Fruit fly (Drosophila melanogaster) whole organism, embryonic: Measurements from ENCODE around the gene prt.
A peak's percentile ranks its signal among the peaks of the same experiment; 100 is the strongest.

ENCODE experiments used
- Ada2b ChIP-seq: fragments of 200-800 bp; sonication (Bioruptor generic); IDR thresholded peaks from 2 replicates; pipeline ENCODE4 v1.3.6; 2022; ENCODE audit warnings: missing biosample characterization, missing genetic modification characterization
- CG10565 ChIP-seq: fragments of 200-800 bp; sonication (Bioruptor generic); optimal IDR thresholded peaks from 3 replicates; lab custom pipeline; 2016; ENCODE audit warnings: missing biosample characterization, mild to moderate bottlenecking, missing genetic modification characterization
- CG12104 ChIP-seq: fragments of 200-800 bp; sonication (Bioruptor generic); optimal IDR thresholded peaks from 3 replicates; lab custom pipeline; 2016; ENCODE audit warnings: missing biosample characterization, missing genetic modification characterization
- CG13287 ChIP-seq: fragments of 200-800 bp; sonication (Bioruptor generic); IDR thresholded peaks from 2 replicates; pipeline ENCODE4 v1.3.6; 2022; ENCODE audit warnings: missing biosample characterization, missing genetic modification characterization; ENCODE audit not compliant: partially characterized antibody
- CG13296 ChIP-seq: fragments of 200-800 bp; sonication (Bioruptor generic); optimal IDR thresholded peaks from 3 replicates; lab custom pipeline; 2018; ENCODE audit warnings: missing biosample characterization, mild to moderate bottlenecking, missing genetic modification characterization
- CG13624 ChIP-seq: fragments of 200-800 bp; sonication (Bioruptor generic); optimal IDR thresholded peaks from 2 replicates; lab custom pipeline; 2016; ENCODE audit warnings: missing biosample characterization, missing genetic modification characterization
- CG14014 ChIP-seq: fragments of 200-800 bp; sonication (Bioruptor generic); IDR thresholded peaks from 2 replicates; pipeline ENCODE4 v1.3.6; 2022; ENCODE audit warnings: missing biosample characterization, missing genetic modification characterization
- CG14441 ChIP-seq: fragments of 200-800 bp; sonication (Bioruptor generic); IDR thresholded peaks from 2 replicates; pipeline ENCODE4 v1.3.6; 2022; ENCODE audit warnings: missing biosample characterization, missing genetic modification characterization
- CG1647 ChIP-seq: fragments of 200-800 bp; sonication (Bioruptor generic); optimal IDR thresholded peaks from 3 replicates; lab custom pipeline; 2016; ENCODE audit warnings: missing biosample characterization, missing genetic modification characterization
- CG18011 ChIP-seq: fragments of 200-800 bp; sonication (Bioruptor generic); optimal IDR thresholded peaks from 2 replicates; lab custom pipeline; 2017; ENCODE audit warnings: missing biosample characterization, missing genetic modification characterization, mild to moderate bottlenecking, moderate library complexity, missing genotype
- CG31441 ChIP-seq: fragments of 200-800 bp; sonication (Bioruptor generic); IDR thresholded peaks from 2 replicates; pipeline ENCODE4 v1.3.6; 2022; ENCODE audit warnings: missing biosample characterization, missing genetic modification characterization
- CG42726 ChIP-seq: fragments of 200-800 bp; sonication (Bioruptor generic); IDR thresholded peaks from 2 replicates; pipeline ENCODE4 v1.3.6; 2022; ENCODE audit warnings: missing biosample characterization, missing genetic modification characterization; ENCODE audit not compliant: partially characterized antibody
- CG4360 ChIP-seq: fragments of 200-800 bp; sonication (Bioruptor generic); IDR thresholded peaks from 2 replicates; pipeline ENCODE4 v1.3.6; 2022; ENCODE audit warnings: missing biosample characterization, missing genetic modification characterization
- CG4854 ChIP-seq: fragments of 200-800 bp; sonication (Bioruptor generic); optimal IDR thresholded peaks from 2 replicates; lab custom pipeline; 2016; ENCODE audit warnings: missing biosample characterization, missing genetic modification characterization, inconsistent platforms
- CG5953 ChIP-seq: fragments of 200-800 bp; sonication (Bioruptor generic); IDR thresholded peaks from 2 replicates; pipeline ENCODE4 v1.3.6; 2022; ENCODE audit warnings: missing biosample characterization, missing genetic modification characterization
- CG6654 ChIP-seq: fragments of 200-800 bp; sonication (Bioruptor generic); optimal IDR thresholded peaks from 2 replicates; lab custom pipeline; 2017; ENCODE audit warnings: missing biosample characterization, mild to moderate bottlenecking, missing genetic modification characterization
- CG7928 ChIP-seq: fragments of 200-800 bp; sonication (Bioruptor generic); optimal IDR thresholded peaks from 2 replicates; lab custom pipeline; 2017; ENCODE audit warnings: missing biosample characterization, mild to moderate bottlenecking, missing genetic modification characterization
- CG8290 ChIP-seq, 3 experiments: fragments of 200-800 bp; sonication (Bioruptor generic); optimal IDR thresholded peaks; 2 replicates each; lab custom pipeline; 2016 to 2019; ENCODE audit warnings: missing biosample characterization in 3 of 3, missing genetic modification characterization in 3 of 3, mild to moderate bottlenecking in 2 of 3, moderate library complexity in 1 of 3
- CG8478 ChIP-seq: fragments of >200 bp; optimal IDR thresholded peaks from 2 replicates; lab custom pipeline; 2018
- CG9727 ChIP-seq: fragments of 200-800 bp; sonication (Bioruptor generic); optimal IDR thresholded peaks from 3 replicates; lab custom pipeline; 2017; ENCODE audit warnings: missing biosample characterization, mild to moderate bottlenecking, missing genetic modification characterization
- CG9797 ChIP-seq: fragments of 200-800 bp; sonication (Bioruptor generic); optimal IDR thresholded peaks from 3 replicates; lab custom pipeline; 2018; ENCODE audit warnings: missing biosample characterization, mild to moderate bottlenecking, missing genetic modification characterization
- CG9876 ChIP-seq: fragments of 200-800 bp; sonication (Bioruptor generic); optimal IDR thresholded peaks from 2 replicates; lab custom pipeline; 2016; ENCODE audit warnings: missing biosample characterization, missing genetic modification characterization
- CG9932 ChIP-seq: fragments of 200-800 bp; sonication (Bioruptor generic); IDR thresholded peaks from 2 replicates; pipeline ENCODE4 v1.3.6; 2022; ENCODE audit warnings: missing biosample characterization, missing genetic modification characterization
- Chrac-16 ChIP-seq: fragments of 200-800 bp; sonication (Bioruptor generic); optimal IDR thresholded peaks from 3 replicates; lab custom pipeline; 2016; ENCODE audit warnings: missing biosample characterization, missing genetic modification characterization
- Deaf1 ChIP-seq: fragments of 200-800 bp; optimal IDR thresholded peaks from 3 replicates; lab custom pipeline; 2019; ENCODE audit warnings: missing biosample characterization, mild to moderate bottlenecking, missing genetic modification characterization, moderate library complexity
- E2f2 ChIP-seq: fragments of 200-800 bp; sonication (Bioruptor generic); IDR thresholded peaks from 2 replicates; pipeline ENCODE4 v1.3.6; 2022; ENCODE audit warnings: missing biosample characterization, missing genetic modification characterization
- Fer1 ChIP-seq: fragments of 200-800 bp; sonication (Bioruptor generic); optimal IDR thresholded peaks from 2 replicates; lab custom pipeline; 2017; ENCODE audit warnings: missing biosample characterization, mild to moderate bottlenecking, missing genetic modification characterization
- Gsc ChIP-seq: fragments of 200-800 bp; sonication (Bioruptor generic); IDR thresholded peaks from 2 replicates; pipeline ENCODE4 v1.3.6; 2022; ENCODE audit warnings: missing biosample characterization, missing genetic modification characterization
- MBD-R2 ChIP-seq: fragments of 200-800 bp; sonication (Bioruptor generic); IDR thresholded peaks from 2 replicates; pipeline ENCODE4 v1.3.6; 2022; ENCODE audit warnings: missing biosample characterization, missing genetic modification characterization
- Rfx ChIP-seq: fragments of 200-800 bp; sonication (Bioruptor generic); IDR thresholded peaks from 2 replicates; pipeline ENCODE4 v1.3.6; 2022; ENCODE audit warnings: missing biosample characterization, missing genetic modification characterization
- Six4 ChIP-seq: fragments of 200-800 bp; sonication (Bioruptor generic); optimal IDR thresholded peaks from 2 replicates; lab custom pipeline; 2016; ENCODE audit warnings: missing biosample characterization, missing genetic modification characterization
- ase ChIP-seq: fragments of 200-800 bp; sonication (Bioruptor generic); IDR thresholded peaks from 3 replicates; pipeline ENCODE4 v1.3.6; 2022; ENCODE audit warnings: missing biosample characterization, missing genetic modification characterization
- ato ChIP-seq: fragments of 200-800 bp; sonication (Bioruptor generic); IDR thresholded peaks from 2 replicates; pipeline ENCODE4 v1.3.6; 2022; ENCODE audit warnings: missing biosample characterization, missing genetic modification characterization; ENCODE audit not compliant: partially characterized antibody
- dimm ChIP-seq: fragments of 200-800 bp; sonication (Bioruptor generic); IDR thresholded peaks from 2 replicates; pipeline ENCODE4 v1.3.6; 2022; ENCODE audit warnings: missing biosample characterization, missing genetic modification characterization
- dmrt99B ChIP-seq: fragments of 200-800 bp; sonication (Bioruptor generic); optimal IDR thresholded peaks from 2 replicates; lab custom pipeline; 2018; ENCODE audit warnings: missing biosample characterization, mild to moderate bottlenecking, missing genetic modification characterization, moderate library complexity
- gce ChIP-seq: fragments of 200-800 bp; sonication (Bioruptor generic); IDR thresholded peaks from 3 replicates; pipeline ENCODE4 v1.3.6; 2022; ENCODE audit warnings: missing biosample characterization, missing genetic modification characterization
- gcm2 ChIP-seq: fragments of 200-800 bp; sonication (Bioruptor generic); optimal IDR thresholded peaks from 2 replicates; lab custom pipeline; 2016; ENCODE audit warnings: missing biosample characterization, missing genetic modification characterization
- gsb ChIP-seq: fragments of 200-800 bp; sonication (Bioruptor generic); IDR thresholded peaks from 2 replicates; pipeline ENCODE4 v1.3.6; 2022; ENCODE audit warnings: missing biosample characterization, missing genetic modification characterization
- jumu ChIP-seq: fragments of 200-800 bp; sonication (Bioruptor generic); optimal IDR thresholded peaks from 3 replicates; lab custom pipeline; 2016; ENCODE audit warnings: missing biosample characterization, missing genetic modification characterization
- klu ChIP-seq: fragments of 200-800 bp; sonication (Bioruptor generic); IDR thresholded peaks from 2 replicates; pipeline ENCODE4 v1.3.6; 2022; ENCODE audit warnings: missing biosample characterization, missing genetic modification characterization
- p53 ChIP-seq: fragments of 200-800 bp; sonication (Bioruptor generic); optimal IDR thresholded peaks from 2 replicates; lab custom pipeline; 2016; ENCODE audit warnings: missing biosample characterization, missing genetic modification characterization
- prd ChIP-seq, 3 experiments: fragments of >200 bp in 2 of 3; fragments of 200-800 bp in 1 of 3; sonication (Bioruptor generic) in 1 of 3; optimal IDR thresholded peaks in 2 of 3; IDR thresholded peaks in 1 of 3; 2 replicates in 2 of 3; 3 replicates in 1 of 3; pipeline versions ENCODE4 v1.3.6 to Lab custom; 2017 to 2022; ENCODE audit warnings: missing biosample characterization in 1 of 3, missing genetic modification characterization in 1 of 3
- pzg ChIP-seq: fragments of 200-800 bp; sonication (Bioruptor generic); optimal IDR thresholded peaks from 3 replicates; lab custom pipeline; 2018; ENCODE audit warnings: missing biosample characterization, mild to moderate bottlenecking, missing genetic modification characterization, moderate library complexity
- seq ChIP-seq: fragments of 200-800 bp; sonication (Bioruptor generic); IDR thresholded peaks from 2 replicates; pipeline ENCODE4 v1.3.6; 2022; ENCODE audit warnings: missing biosample characterization, missing genetic modification characterization
- sim ChIP-seq: fragments of 200-800 bp; sonication (Bioruptor generic); IDR thresholded peaks from 2 replicates; pipeline ENCODE4 v1.3.6; 2022; ENCODE audit warnings: missing biosample characterization, missing genetic modification characterization
- sisA ChIP-seq: fragments of 200-800 bp; sonication (Bioruptor generic); IDR thresholded peaks from 2 replicates; pipeline ENCODE4 v1.3.6; 2022; ENCODE audit warnings: missing biosample characterization, missing genetic modification characterization
- tio ChIP-seq: fragments of 200-800 bp; sonication (Bioruptor generic); optimal IDR thresholded peaks from 2 replicates; lab custom pipeline; 2017; ENCODE audit warnings: missing biosample characterization, missing genetic modification characterization, inconsistent platforms
- trem ChIP-seq: fragments of 200-800 bp; optimal IDR thresholded peaks from 3 replicates; lab custom pipeline; 2019; ENCODE audit warnings: missing biosample characterization, mild to moderate bottlenecking, missing genetic modification characterization, moderate library complexity
- vvl ChIP-seq: fragments of 200-800 bp; sonication (Bioruptor generic); IDR thresholded peaks from 2 replicates; pipeline ENCODE4 v1.3.6; 2022; ENCODE audit warnings: missing biosample characterization, missing genetic modification characterization

The prt gene

DNA sequence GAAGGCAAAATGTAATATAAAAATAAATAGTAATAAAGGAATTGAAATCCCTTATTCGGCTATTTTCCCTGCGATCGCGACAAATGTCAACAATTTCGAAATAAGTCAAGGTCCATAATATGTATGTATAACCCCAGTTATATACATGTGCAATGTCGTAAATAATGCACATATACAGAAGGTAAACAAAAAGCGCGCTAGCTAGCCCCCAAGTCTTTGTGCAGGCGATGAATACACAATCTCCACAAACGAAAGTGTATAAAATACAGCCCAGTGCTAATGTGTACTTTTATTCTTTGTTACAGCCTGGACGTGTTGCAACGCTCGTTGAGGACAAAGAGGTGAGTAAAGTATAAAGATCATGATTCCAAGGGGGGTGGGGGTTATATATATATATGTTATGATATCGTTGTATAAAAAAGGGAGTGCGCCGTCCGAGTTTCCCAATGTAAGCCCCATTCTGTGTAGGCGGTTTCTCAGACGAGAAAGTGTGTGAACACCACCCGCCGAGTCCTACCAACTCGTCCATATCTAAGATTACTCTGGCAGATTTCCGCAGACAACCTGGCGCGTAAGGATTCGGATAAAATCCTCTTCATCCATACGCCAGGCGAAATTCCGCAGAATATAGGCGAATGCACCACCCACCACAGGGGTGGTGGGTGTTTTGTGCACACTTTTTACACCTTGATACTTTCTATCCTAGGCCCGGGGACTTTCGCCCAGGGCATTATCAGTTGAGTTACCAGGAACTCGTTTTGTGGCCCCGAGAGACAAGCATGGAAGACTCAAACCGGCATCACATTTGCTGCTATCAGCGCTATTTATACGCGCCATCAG is 31.0 kb upstream of the prt start (continued):
- TF ChIP-seq prd (optimal IDR thresholded peaks at IDR 0.05; lab: Kevin White, UChicago): no peak
- 0 out of 3 replicates have a peak, but pooled peaks have one; percentile 38 for TF ChIP-seq prd (GFP tag; IDR thresholded peaks at IDR 0.05; lab: Robert Waterston, UW)
- TF ChIP-seq CG14014 (GFP tag; lab: Robert Waterston, UW): no peak
- TF ChIP-seq Chrac-16 (GFP tag; lab: Kevin White, UChicago): no peak
- TF ChIP-seq seq (GFP tag; lab: Robert Waterston, UW): no peak
- peak; percentile 36; the same call in 1 of the 2 replicates for TF ChIP-seq gsb
- TF ChIP-seq CG4854 (GFP tag; lab: Kevin White, UChicago): no peak
- TF ChIP-seq Ada2b: no peak
- TF ChIP-seq CG12104: no peak
- no peak for TF ChIP-seq sisA (GFP tag; lab: Robert Waterston, UW)
- TF ChIP-seq CG42726: peak; percentile 84
- no peak for TF ChIP-seq CG9727
- TF ChIP-seq dmrt99B (tag; lab: Kevin White, UChicago): peak; percentile 19
- no peak for TF ChIP-seq ase (GFP tag; lab: Robert Waterston, UW)
- no peak for TF ChIP-seq jumu (GFP tag; lab: Kevin White, UChicago)
- TF ChIP-seq vvl: peak; percentile 34; the same call in 1 of the 2 replicates
- TF ChIP-seq CG13624 (GFP tag; lab: Kevin White, UChicago): no peak
- TF ChIP-seq CG31441: no peak
- no peak for TF ChIP-seq p53 (GFP tag; lab: Kevin White, UChicago)
- no peak for TF ChIP-seq E2f2 (GFP tag; lab: Robert Waterston, UW)
- no peak for TF ChIP-seq Gsc (GFP tag; lab: Robert Waterston, UW)
- TF ChIP-seq CG13296 (GFP tag; lab: Kevin White, UChicago): peak; percentile 52
- no peak for TF ChIP-seq gcm2 (GFP tag; lab: Kevin White, UChicago)
- TF ChIP-seq tio (GFP tag; lab: Kevin White, UChicago): no peak
- TF ChIP-seq CG4360 (GFP tag; lab: Robert Waterston, UW): 0 out of 2 replicates have a peak, but pooled peaks have one; percentile 25
- TF ChIP-seq pzg (GFP tag; lab: Kevin White, UChicago): no peak
- TF ChIP-seq CG5953: 0 out of 2 replicates have a peak, but pooled peaks have one; percentile 34
- no peak for TF ChIP-seq CG18011 (GFP tag; lab: Kevin White, UChicago)
- peak; percentile 58 for TF ChIP-seq CG8290 (GFP tag; optimal IDR thresholded peaks at IDR 0.05; lab: Kevin White, UChicago)
- peak in 1 of 2 experiments; percentile 58 for TF ChIP-seq CG8290 (tag; optimal IDR thresholded peaks at IDR 0.05; lab: Kevin White, UChicago)
- TF ChIP-seq Fer1 (GFP tag; lab: Kevin White, UChicago): peak; percentile 26
- peak; percentile 57; the same call in 1 of the 2 replicates for TF ChIP-seq ato (GFP tag; lab: Robert Waterston, UW)
- no peak for TF ChIP-seq Six4 (GFP tag; lab: Kevin White, UChicago)
- TF ChIP-seq gce (GFP tag; lab: Robert Waterston, UW): peak; percentile 40; the same call in 1 of the 3 replicates
- peak; percentile 43 for TF ChIP-seq Deaf1 (tag; lab: Kevin White, UChicago)
- TF ChIP-seq CG14441 (GFP tag; lab: Robert Waterston, UW): no peak
- 0 out of 2 replicates have a peak, but pooled peaks have one; percentile 12 for TF ChIP-seq CG9932
- no peak for TF ChIP-seq CG9797
- TF ChIP-seq klu (GFP tag; lab: Robert Waterston, UW): peak; percentile 30; the same call in 1 of the 2 replicates
- peak; percentile 4; the same call in 1 of the 2 replicates for TF ChIP-seq Rfx (GFP tag; lab: Robert Waterston, UW)
- no peak for TF ChIP-seq CG8478 (lab: Kevin White, UChicago)
- TF ChIP-seq CG7928 (GFP tag; lab: Kevin White, UChicago): no peak
- no peak for TF ChIP-seq CG9876 (GFP tag; lab: Kevin White, UChicago)
- TF ChIP-seq trem (tag; lab: Kevin White, UChicago): no peak
- no peak; the same call in 1 of the 2 replicates for TF ChIP-seq MBD-R2 (GFP tag; lab: Robert Waterston, UW)
- no peak for TF ChIP-seq CG10565
- TF ChIP-seq CG13287 (GFP tag; lab: Robert Waterston, UW): peak; percentile 50
- TF ChIP-seq dimm (GFP tag; lab: Robert Waterston, UW): no peak
- no peak for TF ChIP-seq CG6654
- no peak for TF ChIP-seq CG1647
- no peak for TF ChIP-seq sim (GFP tag; lab: Robert Waterston, UW)
